Fruit fly (Drosophila melanogaster): ENCODE data around the gene Sfp84E.
A peak's percentile ranks its signal among the peaks of the same experiment; 100 is the strongest.

The Sfp84E gene

dm6 chr3R:7993506-7993905 is 13.4 kb upstream of the Sfp84E start (continued):
- TF ChIP-seq CG7372 (GFP tag; IDR thresholded peaks at IDR 0.05) (0 out of 2 replicates have a peak, but pooled peaks have one; percentile 37), Trl (optimal IDR thresholded peaks at IDR 0.05) (peak; percentile 15 to 70), Trl (GFP tag; optimal IDR thresholded peaks at IDR 0.05) (no peak), dpn (GFP tag; optimal IDR thresholded peaks at IDR 0.05) (no peak), CG1792 (GFP tag; optimal IDR thresholded peaks at IDR 0.05) (no peak), Scr (GFP tag; IDR thresholded peaks at IDR 0.05; ENCODE audit: partially characterized antibody) (no peak), Gsc (GFP tag; IDR thresholded peaks at IDR 0.05) (no peak), zen2 (GFP tag; IDR thresholded peaks at IDR 0.05; ENCODE audit: partially characterized antibody) (peak; percentile 10; the same call in 1 of the 3 replicates)

- TF ChIP-seq psq (GFP tag; optimal IDR thresholded peaks at IDR 0.05), result no peak
- TF ChIP-seq CG32532 (GFP tag; IDR thresholded peaks at IDR 0.05), result no peak
- TF ChIP-seq CG1832 (GFP tag; optimal IDR thresholded peaks at IDR 0.05), result no peak
- no peak for TF ChIP-seq ab (GFP tag; optimal IDR thresholded peaks at IDR 0.05)
- TF ChIP-seq Sry-δ (GFP tag; optimal IDR thresholded peaks at IDR 0.05), result no peak
- TF ChIP-seq al (GFP tag; IDR thresholded peaks at IDR 0.05), result no peak
- peak; percentile 16 for TF ChIP-seq gem (tag; optimal IDR thresholded peaks at IDR 0.05)
- TF ChIP-seq nerfin-1 (tag; optimal IDR thresholded peaks at IDR 0.05), result no peak
- TF ChIP-seq Optix (GFP tag; IDR thresholded peaks at IDR 0.05), result no peak
- no peak for TF ChIP-seq CG14667 (GFP tag; IDR thresholded peaks at IDR 0.05)
- TF ChIP-seq insv (GFP tag; optimal IDR thresholded peaks at IDR 0.05), result no peak
- no peak for TF ChIP-seq chm (GFP tag; IDR thresholded peaks at IDR 0.05)
- no peak for TF ChIP-seq emc (GFP tag; optimal IDR thresholded peaks at IDR 0.05)
- peak in 1 of 2 experiments; percentile 13 for TF ChIP-seq Hr51 (GFP tag; optimal IDR thresholded peaks at IDR 0.05)
Observed at dm6 chr3R:7992100-7992499, 12.0 kb upstream of the Sfp84E start.

- TF ChIP-seq chif (GFP tag; optimal IDR thresholded peaks at IDR 0.05) (no peak), B-H1 (GFP tag; IDR thresholded peaks at IDR 0.05) (no peak), wek (GFP tag; optimal IDR thresholded peaks at IDR 0.05) (no peak), cad (GFP tag; optimal IDR thresholded peaks at IDR 0.05) (no peak), ems (GFP tag; optimal IDR thresholded peaks at IDR 0.05) (no peak), Lhr (GFP tag; optimal IDR thresholded peaks at IDR 0.05) (no peak), Pdp1 (GFP tag; optimal IDR thresholded peaks at IDR 0.05) (no peak), CG8359 (GFP tag; optimal IDR thresholded peaks at IDR 0.05; ENCODE audit: borderline replicate concordance) (peak; percentile 99), p53 (GFP tag; optimal IDR thresholded peaks at IDR 0.05) (no peak), dan (GFP tag; IDR thresholded peaks at IDR 0.05) (no peak), ken (GFP tag; IDR thresholded peaks at IDR 0.05) (0 out of 3 replicates have a peak, but pooled peaks have one; percentile 47), HmgD (GFP tag; optimal IDR thresholded peaks at IDR 0.05) (no peak), CG7928 (GFP tag; optimal IDR thresholded peaks at IDR 0.05) (no peak), CG4328 (GFP tag; optimal IDR thresholded peaks at IDR 0.05) (no peak)
Observed at dm6 chr3R:7991446-7991845, 11.3 kb upstream of the Sfp84E start.

- TF ChIP-seq abd-A (tag; optimal IDR thresholded peaks at IDR 0.05), result peak; percentile 64
- TF ChIP-seq Sox100B (GFP tag; optimal IDR thresholded peaks at IDR 0.05), result no peak
- TF ChIP-seq CG12769 (tag; optimal IDR thresholded peaks at IDR 0.05), result peak; percentile 73
- TF ChIP-seq Blimp-1 (GFP tag; optimal IDR thresholded peaks at IDR 0.05), result peak; percentile 96
- TF ChIP-seq sqz (GFP tag; optimal IDR thresholded peaks at IDR 0.05), result peak; percentile 41
- TF ChIP-seq Hr78 (GFP tag; optimal IDR thresholded peaks at IDR 0.05), result peak in 1 of 2 experiments; percentile 50
- TF ChIP-seq CG10543 (GFP tag; optimal IDR thresholded peaks at IDR 0.05), result peak; percentile 6
- TF ChIP-seq oc (tag; optimal IDR thresholded peaks at IDR 0.05), result peak; percentile 72
- peak; percentile 49; the same call in 1 of the 2 replicates for TF ChIP-seq onecut (GFP tag; IDR thresholded peaks at IDR 0.05)
- TF ChIP-seq pnt (GFP tag; optimal IDR thresholded peaks at IDR 0.05), result no peak
- TF ChIP-seq Pdp1 (GFP tag; optimal IDR thresholded peaks at IDR 0.05), result peak in 1 of 2 experiments; percentile 45
- peak; percentile 18 for TF ChIP-seq grn (GFP tag; optimal IDR thresholded peaks at IDR 0.05)
- peak; percentile 81 for TF ChIP-seq Awh (GFP tag; IDR thresholded peaks at IDR 0.05)
Observed at dm6 chr3R:7990799-7991423, 10.8 kb upstream of the Sfp84E start.
